Worm (Caenorhabditis elegans): ENCODE measurements around the gene mec-15.

The mec-15 gene

DNA sequence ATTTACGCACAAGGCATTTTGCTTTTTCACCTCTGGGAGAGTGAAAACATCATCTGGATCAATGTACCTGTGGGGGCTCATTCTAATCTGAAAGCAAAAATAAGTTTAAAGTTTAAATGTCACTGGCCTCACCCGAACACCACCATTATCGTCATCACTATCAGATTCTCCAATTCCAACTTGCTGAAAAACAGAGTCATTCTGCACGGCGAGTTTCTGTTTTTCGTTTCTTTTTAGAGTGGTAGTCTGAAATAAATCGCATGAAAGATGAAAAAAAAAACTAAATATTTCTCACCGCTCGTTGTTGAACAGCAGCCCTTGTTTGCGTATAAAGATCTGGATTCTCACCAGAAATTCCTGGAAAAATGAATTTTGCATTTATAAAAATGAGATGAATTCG lies 7.7 kb upstream of the mec-15 start:
- TF ChIP-seq atf-7 (tag; optimal IDR thresholded peaks at IDR 0.05) (no peak), madf-3 (GFP tag; IDR thresholded peaks at IDR 0.05) (peak; percentile 67; the same call in 1 of the 2 replicates), F10E7.11 (tag; optimal IDR thresholded peaks at IDR 0.05) (peak; percentile 43), B0035.1 (tag; optimal IDR thresholded peaks at IDR 0.05) (no peak), F49E8.2 (tag; optimal IDR thresholded peaks at IDR 0.05; ENCODE audit: insufficient read depth) (peak; percentile 52), egl-18 (GFP tag; IDR thresholded peaks at IDR 0.05) (0 out of 2 replicates have a peak, but pooled peaks have one; percentile 42), B0336.3 (GFP tag; IDR thresholded peaks at IDR 0.05) (peak; percentile 15; the same call in 1 of the 2 replicates), madf-6 (GFP tag; IDR thresholded peaks at IDR 0.05) (peak; percentile 51), Y95B8A.8 (GFP tag; IDR thresholded peaks at IDR 0.05) (peak; percentile 30; the same call in 1 of the 2 replicates), sptf-2 (GFP tag; optimal IDR thresholded peaks at IDR 0.05) (no peak), ceh-58 (GFP tag; IDR thresholded peaks at IDR 0.05) (peak; percentile 70; the same call in 1 of the 2 replicates), aptf-3 (GFP tag; IDR thresholded peaks at IDR 0.05) (0 out of 2 replicates have a peak, but pooled peaks have one; percentile 10), attf-6 (GFP tag; IDR thresholded peaks at IDR 0.05) (no peak), ekl-4 (GFP tag; IDR thresholded peaks at IDR 0.05) (0 out of 2 replicates have a peak, but pooled peaks have one; percentile 7), Y53G8AR.9 (GFP tag; conservative IDR thresholded peaks at IDR 0.05) (0 out of 2 replicates have a peak, but pooled peaks have one; percentile 17), bed-1 (GFP tag; IDR thresholded peaks at IDR 0.05) (0 out of 2 replicates have a peak, but pooled peaks have one; percentile 53), ztf-3 (GFP tag; optimal IDR thresholded peaks at IDR 0.05) (no peak), ceh-40 (GFP tag; IDR thresholded peaks at IDR 0.05) (peak; percentile 41; the same call in 1 of the 2 replicates), T26A5.8 (tag; optimal IDR thresholded peaks at IDR 0.05) (no peak), cebp-1 (GFP tag; IDR thresholded peaks at IDR 0.05) (no peak), cebp-1 (tag; optimal IDR thresholded peaks at IDR 0.05) (peak; percentile 13), snpc-3.4 (tag; optimal IDR thresholded peaks at IDR 0.05) (peak; percentile 8)

DNA sequence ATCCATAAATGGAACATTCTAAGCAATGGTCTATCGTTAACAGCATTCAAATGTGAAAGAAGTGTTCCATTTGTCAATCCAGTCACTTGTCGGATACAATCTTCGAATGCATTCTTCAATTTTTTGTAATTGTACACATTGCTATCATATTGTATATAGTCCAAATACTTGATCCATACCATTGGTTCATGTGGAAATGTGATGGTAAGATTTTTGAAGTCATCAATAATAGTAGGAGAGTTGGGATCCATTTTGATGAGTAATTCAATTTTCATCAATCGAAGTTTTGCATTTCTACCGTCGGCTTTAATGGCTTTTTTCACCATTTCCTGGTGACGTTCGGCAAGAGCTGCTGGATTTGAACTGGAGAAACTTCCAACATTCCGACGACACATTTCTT lies 6.1 kb upstream of the mec-15 start:
- TF ChIP-seq lir-1 (GFP tag; conservative IDR thresholded peaks at IDR 0.05) = no peak
- no peak for TF ChIP-seq hlh-26 (GFP tag; conservative IDR thresholded peaks at IDR 0.05)
- no peak for TF ChIP-seq dpff-1 (tag; optimal IDR thresholded peaks at IDR 0.05)
- TF ChIP-seq somi-1 (GFP tag; optimal IDR thresholded peaks at IDR 0.05) = no peak
- no peak for TF ChIP-seq tlf-1 (GFP tag; optimal IDR thresholded peaks at IDR 0.05)
- no peak for TF ChIP-seq F55B11.4 (tag; optimal IDR thresholded peaks at IDR 0.05; ENCODE audit: borderline replicate concordance, insufficient read depth)
- TF ChIP-seq aptf-2 (GFP tag; conservative IDR thresholded peaks at IDR 0.05) = no peak
- TF ChIP-seq attf-6 (GFP tag; IDR thresholded peaks at IDR 0.05) = no peak
- TF ChIP-seq Y53G8AR.9 (GFP tag; conservative IDR thresholded peaks at IDR 0.05) = no peak
- TF ChIP-seq F52B5.7 (tag; optimal IDR thresholded peaks at IDR 0.05) = no peak
- no peak for TF ChIP-seq ztf-3 (GFP tag; optimal IDR thresholded peaks at IDR 0.05)
- TF ChIP-seq C17E4.6 (GFP tag; IDR thresholded peaks at IDR 0.05) = no peak
- no peak for TF ChIP-seq snpc-4 (GFP tag; optimal IDR thresholded peaks at IDR 0.05)
- TF ChIP-seq snpc-4 (tag; optimal IDR thresholded peaks at IDR 0.05) = no peak
- TF ChIP-seq F39B2.1 (GFP tag; IDR thresholded peaks at IDR 0.05) = no peak
- TF ChIP-seq akir-1 (GFP tag; optimal IDR thresholded peaks at IDR 0.05) = no peak

DNA sequence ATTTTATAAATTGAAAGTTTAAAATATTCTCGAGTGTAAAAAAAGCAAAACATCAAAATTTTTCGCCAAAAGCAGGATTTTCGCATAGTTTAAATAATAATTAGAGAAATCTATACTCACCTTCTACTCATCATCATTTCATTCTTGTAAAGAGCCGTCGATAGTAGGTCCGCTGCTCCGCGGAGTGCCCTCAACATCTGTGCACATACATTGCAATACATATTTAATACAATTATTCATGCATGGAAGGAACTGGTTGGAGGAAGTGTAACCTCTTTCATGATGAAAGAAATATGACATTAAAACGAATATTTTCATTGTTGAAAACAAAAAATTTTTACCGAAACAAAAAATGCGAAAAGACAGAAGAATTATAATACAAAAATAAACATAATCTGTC lies 2.8 kb upstream of the mec-15 start, which contains the start of gene mrps-14:
mrps-14 (minus strand) TSS at position 197 of the 400 bp plus-strand sequence.
- TF ChIP-seq K11D2.4 (GFP tag; IDR thresholded peaks at IDR 0.05) (no peak), F22D6.2 (tag; optimal IDR thresholded peaks at IDR 0.05) (no peak), repo-1 (tag; optimal IDR thresholded peaks at IDR 0.05) (peak; percentile 34), Y53G8AR.9 (GFP tag; conservative IDR thresholded peaks at IDR 0.05) (peak; percentile 53), ceh-40 (GFP tag; IDR thresholded peaks at IDR 0.05) (0 out of 2 replicates have a peak, but pooled peaks have one; percentile 11), hsf-1 (GFP tag; IDR thresholded peaks at IDR 0.05) (peak; percentile 70; the same call in 1 of the 2 replicates), F55B11.4 (tag; optimal IDR thresholded peaks at IDR 0.05; ENCODE audit: borderline replicate concordance, insufficient read depth) (no peak), F49E8.2 (tag; optimal IDR thresholded peaks at IDR 0.05; ENCODE audit: insufficient read depth) (no peak), snpc-3.4 (tag; optimal IDR thresholded peaks at IDR 0.05) (peak; percentile 44), ama-1 (optimal IDR thresholded peaks at IDR 0.05) (no peak), ama-1 (GFP tag; optimal IDR thresholded peaks at IDR 0.05) (peak in 1 of 2 experiments; percentile 83), unc-62 (GFP tag; optimal IDR thresholded peaks at IDR 0.05) (no peak), nfyb-1 (GFP tag; IDR thresholded peaks at IDR 0.05) (0 out of 2 replicates have a peak, but pooled peaks have one; percentile 21), T26A5.8 (tag; optimal IDR thresholded peaks at IDR 0.05) (no peak), B0035.1 (tag; optimal IDR thresholded peaks at IDR 0.05) (no peak), bed-1 (GFP tag; IDR thresholded peaks at IDR 0.05) (no peak), hrde-1 (tag; optimal IDR thresholded peaks at IDR 0.05; ENCODE audit: borderline replicate concordance) (peak; percentile 76), dox-1 (GFP tag; IDR thresholded peaks at IDR 0.05) (0 out of 2 replicates have a peak, but pooled peaks have one; percentile 12)

All from whole organism, young adult.